Fruit fly (Drosophila melanogaster) whole organism, embryonic: Measurements from ENCODE around the gene CG15764.

Experiments used
- CG10209 ChIP-seq: fragments of 200-800 bp; sonication (Bioruptor generic); optimal IDR thresholded peaks from 3 replicates; lab custom pipeline; 2017; ENCODE audit warnings: missing biosample characterization, mild to moderate bottlenecking, missing genetic modification characterization, missing genetic modification reagents
- CG10267 ChIP-seq: fragments of 200-800 bp; sonication (Bioruptor generic); optimal IDR thresholded peaks from 2 replicates; lab custom pipeline; 2018; ENCODE audit warnings: missing biosample characterization, mild to moderate bottlenecking, missing genetic modification characterization, moderate library complexity
- CG10274 ChIP-seq: fragments of 200-800 bp; sonication (Bioruptor generic); optimal IDR thresholded peaks from 3 replicates; lab custom pipeline; 2017; ENCODE audit warnings: missing biosample characterization, mild to moderate bottlenecking, missing genetic modification characterization
- CG10654 ChIP-seq: fragments of 200-800 bp; sonication (Bioruptor generic); optimal IDR thresholded peaks from 2 replicates; lab custom pipeline; 2016; ENCODE audit warnings: missing biosample characterization, missing genetic modification characterization
- CG11093 ChIP-seq: fragments of 200-800 bp; sonication (Bioruptor generic); IDR thresholded peaks from 3 replicates; pipeline ENCODE4 v1.3.6; 2022; ENCODE audit warnings: missing biosample characterization, missing genetic modification characterization
- CG14667 ChIP-seq: fragments of 200-800 bp; sonication (Bioruptor generic); IDR thresholded peaks from 2 replicates; pipeline ENCODE4 v1.3.6; 2022; ENCODE audit warnings: missing biosample characterization, missing genetic modification characterization
- CG14710 ChIP-seq: fragments of 200-800 bp; sonication (Bioruptor generic); optimal IDR thresholded peaks from 3 replicates; lab custom pipeline; 2019; ENCODE audit warnings: missing biosample characterization, mild to moderate bottlenecking, missing genetic modification characterization, moderate library complexity
- CG1603 ChIP-seq: fragments of 200-800 bp; sonication (Bioruptor generic); optimal IDR thresholded peaks from 2 replicates; lab custom pipeline; 2019; ENCODE audit warnings: missing biosample characterization, mild to moderate bottlenecking, missing genetic modification characterization, moderate library complexity
- CG17328 ChIP-seq: fragments of 200-800 bp; sonication (Bioruptor generic); IDR thresholded peaks from 2 replicates; pipeline ENCODE4 v1.3.6; 2022; ENCODE audit warnings: missing biosample characterization, missing genetic modification characterization
- CG18599 ChIP-seq: fragments of 200-800 bp; sonication (Bioruptor generic); optimal IDR thresholded peaks from 3 replicates; lab custom pipeline; 2017; ENCODE audit warnings: missing biosample characterization, missing genetic modification characterization, mild to moderate bottlenecking, moderate library complexity, missing genetic modification reagents
- CG2120 ChIP-seq: fragments of 200-800 bp; sonication (Bioruptor generic); optimal IDR thresholded peaks from 3 replicates; lab custom pipeline; 2016; ENCODE audit warnings: missing biosample characterization, missing genetic modification characterization
- CG2199 ChIP-seq: fragments of 200-800 bp; sonication (Bioruptor generic); IDR thresholded peaks from 3 replicates; pipeline ENCODE4 v1.3.6; 2022; ENCODE audit warnings: missing biosample characterization, missing genetic modification characterization
- CG30431 ChIP-seq: fragments of 200-800 bp; sonication (Bioruptor generic); optimal IDR thresholded peaks from 2 replicates; lab custom pipeline; 2017; ENCODE audit warnings: missing biosample characterization, missing genetic modification characterization
- CG31441 ChIP-seq: fragments of 200-800 bp; sonication (Bioruptor generic); IDR thresholded peaks from 2 replicates; pipeline ENCODE4 v1.3.6; 2022; ENCODE audit warnings: missing biosample characterization, missing genetic modification characterization
- CG34376 ChIP-seq: fragments of 200-800 bp; sonication (Bioruptor generic); optimal IDR thresholded peaks from 2 replicates; lab custom pipeline; 2018; ENCODE audit warnings: missing biosample characterization, mild to moderate bottlenecking, missing genetic modification characterization
- CG4424 ChIP-seq: fragments of 200-800 bp; sonication (Bioruptor generic); optimal IDR thresholded peaks from 3 replicates; lab custom pipeline; 2016; ENCODE audit warnings: missing biosample characterization, missing genetic modification characterization
- CG4820 ChIP-seq: fragments of 200-800 bp; sonication (Bioruptor generic); optimal IDR thresholded peaks from 3 replicates; lab custom pipeline; 2016; ENCODE audit warnings: missing biosample characterization, missing genetic modification characterization
- CG7963 ChIP-seq: fragments of 200-800 bp; sonication (Bioruptor generic); IDR thresholded peaks from 3 replicates; pipeline ENCODE4 v1.3.6; 2022; ENCODE audit warnings: missing biosample characterization, missing genetic modification characterization; ENCODE audit not compliant: partially characterized antibody
- CG8765 ChIP-seq: fragments of 200-800 bp; sonication (Bioruptor generic); IDR thresholded peaks from 2 replicates; pipeline ENCODE4 v1.3.6; 2022; ENCODE audit warnings: missing biosample characterization, missing genetic modification characterization
- CG8924 ChIP-seq: fragments of 200-800 bp; optimal IDR thresholded peaks from 3 replicates; lab custom pipeline; 2019; ENCODE audit warnings: missing biosample characterization, mild to moderate bottlenecking, missing genetic modification characterization, moderate library complexity
- CG9817 ChIP-seq: fragments of 200-800 bp; sonication (Bioruptor generic); optimal IDR thresholded peaks from 2 replicates; lab custom pipeline; 2018; ENCODE audit warnings: missing biosample characterization, mild to moderate bottlenecking, missing genetic modification characterization, moderate library complexity
- CTCF ChIP-seq: fragments of 200-800 bp; sonication (Bioruptor generic); optimal IDR thresholded peaks from 2 replicates; lab custom pipeline; 2017; ENCODE audit warnings: missing biosample characterization, mild to moderate bottlenecking, missing genetic modification characterization, moderate library complexity
- CoRest ChIP-seq: fragments of 200-800 bp; sonication (Bioruptor generic); optimal IDR thresholded peaks from 3 replicates; lab custom pipeline; 2018; ENCODE audit warnings: missing biosample characterization, mild to moderate bottlenecking, missing genetic modification characterization, moderate library complexity
- Deaf1 ChIP-seq: fragments of 200-800 bp; optimal IDR thresholded peaks from 3 replicates; lab custom pipeline; 2019; ENCODE audit warnings: missing biosample characterization, mild to moderate bottlenecking, missing genetic modification characterization, moderate library complexity
- Fer1 ChIP-seq: fragments of 200-800 bp; sonication (Bioruptor generic); optimal IDR thresholded peaks from 2 replicates; lab custom pipeline; 2017; ENCODE audit warnings: missing biosample characterization, mild to moderate bottlenecking, missing genetic modification characterization
- HHEX ChIP-seq: fragments of 200-800 bp; sonication (Bioruptor generic); optimal IDR thresholded peaks from 3 replicates; lab custom pipeline; 2017; ENCODE audit warnings: missing biosample characterization, mild to moderate bottlenecking, missing genetic modification characterization, missing genetic modification reagents
- Nf-YC ChIP-seq: fragments of 200-800 bp; optimal IDR thresholded peaks from 3 replicates; lab custom pipeline; 2019; ENCODE audit warnings: missing biosample characterization, mild to moderate bottlenecking, missing genetic modification characterization, moderate library complexity
- Sin3A ChIP-seq: fragments of >200 bp; optimal IDR thresholded peaks from 2 replicates; lab custom pipeline; 2018
- Tbp ChIP-seq: fragments of >200 bp; optimal IDR thresholded peaks from 2 replicates; lab custom pipeline; 2018; ENCODE audit warnings: missing biosample characterization, missing genetic modification characterization
- Xrp1 ChIP-seq: fragments of 200-800 bp; sonication (Bioruptor generic); IDR thresholded peaks from 2 replicates; pipeline ENCODE4 v1.3.6; 2022; ENCODE audit warnings: missing biosample characterization, missing genetic modification characterization
- bbx ChIP-seq: fragments of 200-800 bp; sonication (Bioruptor generic); IDR thresholded peaks from 2 replicates; pipeline ENCODE4 v1.3.6; 2022; ENCODE audit warnings: missing biosample characterization, missing genetic modification characterization; ENCODE audit not compliant: partially characterized antibody
- cg ChIP-seq: fragments of 200-800 bp; sonication (Bioruptor generic); optimal IDR thresholded peaks from 3 replicates; lab custom pipeline; 2019; ENCODE audit warnings: missing biosample characterization, mild to moderate bottlenecking, missing genetic modification characterization, moderate library complexity
- crol ChIP-seq: fragments of 200-800 bp; sonication (Bioruptor generic); IDR thresholded peaks from 2 replicates; pipeline ENCODE4 v1.3.6; 2022; ENCODE audit warnings: missing biosample characterization, missing genetic modification characterization
- da ChIP-seq: fragments of 200-800 bp; sonication (Bioruptor generic); optimal IDR thresholded peaks from 2 replicates; lab custom pipeline; 2016; ENCODE audit warnings: missing biosample characterization, missing genetic modification characterization
- dysf ChIP-seq: fragments of 200-800 bp; sonication (Bioruptor generic); IDR thresholded peaks from 3 replicates; pipeline ENCODE4 v1.3.6; 2022; ENCODE audit warnings: missing biosample characterization, missing genetic modification characterization
- emc ChIP-seq: fragments of 200-800 bp; sonication (Bioruptor generic); optimal IDR thresholded peaks from 2 replicates; lab custom pipeline; 2016; ENCODE audit warnings: missing biosample characterization, missing genetic modification characterization
- esg ChIP-seq: fragments of 200-800 bp; sonication (Bioruptor generic); conservative IDR thresholded peaks from 2 replicates; pipeline ENCODE4 v1.3.6; 2022; ENCODE audit warnings: missing biosample characterization, missing genetic modification characterization
- gem ChIP-seq: fragments of 200-800 bp; sonication (Bioruptor generic); optimal IDR thresholded peaks from 2 replicates; lab custom pipeline; 2019; ENCODE audit warnings: missing biosample characterization, mild to moderate bottlenecking, missing genetic modification characterization, moderate library complexity
- grau ChIP-seq: fragments of 200-800 bp; optimal IDR thresholded peaks from 3 replicates; lab custom pipeline; 2019; ENCODE audit warnings: missing biosample characterization, mild to moderate bottlenecking, missing genetic modification characterization, moderate library complexity
- org-1 ChIP-seq: fragments of 200-800 bp; sonication (Bioruptor generic); optimal IDR thresholded peaks from 2 replicates; lab custom pipeline; 2017; ENCODE audit warnings: missing biosample characterization, missing genetic modification characterization
- pros ChIP-seq: fragments of 200-800 bp; sonication (Bioruptor generic); optimal IDR thresholded peaks from 3 replicates; lab custom pipeline; 2019; ENCODE audit warnings: missing biosample characterization, mild to moderate bottlenecking, missing genetic modification characterization, moderate library complexity
- pum ChIP-seq: fragments of 200-800 bp; sonication (Bioruptor generic); optimal IDR thresholded peaks from 2 replicates; lab custom pipeline; 2016; ENCODE audit warnings: missing biosample characterization, missing genetic modification characterization
- sens-2 ChIP-seq: fragments of 200-800 bp; sonication (Bioruptor generic); IDR thresholded peaks from 2 replicates; pipeline ENCODE4 v1.3.6; 2022; ENCODE audit warnings: missing biosample characterization, missing genetic modification characterization
- slbo ChIP-seq: fragments of 200-800 bp; sonication (Bioruptor generic); IDR thresholded peaks from 2 replicates; pipeline ENCODE4 v1.3.6; 2022; ENCODE audit warnings: missing biosample characterization, missing genetic modification characterization
- slp2 ChIP-seq: fragments of 200-800 bp; sonication (Bioruptor generic); optimal IDR thresholded peaks from 2 replicates; lab custom pipeline; 2016; ENCODE audit warnings: missing biosample characterization, missing genetic modification characterization
- tgo ChIP-seq: fragments of 200-800 bp; sonication (Bioruptor generic); IDR thresholded peaks from 3 replicates; pipeline ENCODE4 v1.3.6; 2022; ENCODE audit warnings: missing biosample characterization, missing genetic modification characterization
- toy ChIP-seq: fragments of 200-800 bp; sonication (Bioruptor generic); IDR thresholded peaks from 2 replicates; pipeline ENCODE4 v1.3.6; 2022; ENCODE audit warnings: missing biosample characterization, missing genetic modification characterization
- twi ChIP-seq: fragments of 200-800 bp; optimal IDR thresholded peaks from 2 replicates; lab custom pipeline; 2019; ENCODE audit warnings: missing biosample characterization, mild to moderate bottlenecking, missing genetic modification characterization, moderate library complexity
- vvl ChIP-seq: fragments of 200-800 bp; sonication (Bioruptor generic); IDR thresholded peaks from 2 replicates; pipeline ENCODE4 v1.3.6; 2022; ENCODE audit warnings: missing biosample characterization, missing genetic modification characterization
- z ChIP-seq: fragments of 200-800 bp; sonication (Bioruptor generic); IDR thresholded peaks from 3 replicates; pipeline ENCODE4 v1.3.6; 2022; ENCODE audit warnings: missing biosample characterization, missing genetic modification characterization

CG15764 gene

DNA sequence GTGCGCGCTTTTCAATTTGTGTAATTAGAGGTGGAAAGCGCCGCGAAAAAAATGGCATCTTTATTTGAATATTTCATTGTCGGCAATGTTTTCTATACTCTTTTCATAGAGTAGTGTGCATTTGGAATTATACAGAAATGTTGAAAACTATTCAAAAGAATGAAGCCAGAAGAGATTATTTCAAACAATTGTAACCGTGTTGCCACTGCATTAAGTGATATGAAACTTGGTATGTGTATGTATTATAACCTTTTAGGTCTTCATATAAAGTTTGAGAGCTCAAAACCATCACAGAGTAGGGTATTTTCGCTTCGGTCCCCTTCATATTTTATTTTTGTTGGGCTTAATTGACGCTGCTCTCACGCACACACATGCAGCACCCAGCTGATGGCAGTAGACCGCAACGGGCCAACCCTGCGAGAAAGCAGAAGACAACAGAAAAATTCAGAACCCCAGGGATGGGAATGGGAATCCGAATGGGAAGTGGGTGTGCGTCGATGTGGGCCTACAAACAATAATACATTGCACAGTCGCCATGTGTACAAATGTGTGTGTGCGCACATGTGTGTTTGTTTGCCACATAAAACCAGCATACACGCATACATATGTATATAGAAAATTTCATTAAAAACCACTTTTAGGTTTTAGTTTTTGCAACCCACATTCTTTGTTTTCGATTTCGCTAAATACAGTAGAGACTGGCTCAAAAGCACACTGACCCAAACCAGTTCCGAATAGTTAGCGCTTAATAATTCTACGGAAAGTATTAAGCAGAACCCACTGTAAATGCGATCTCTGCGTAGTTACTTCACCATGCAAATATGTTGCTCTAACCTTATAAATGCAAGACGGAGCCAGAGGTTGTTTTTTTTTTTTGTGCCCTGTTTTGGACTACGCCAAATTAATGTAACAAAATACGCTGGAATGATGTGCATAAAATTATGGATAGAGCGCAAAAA lies 25.9 kb downstream of the CG15764 start (continued):
- TF ChIP-seq CG17328 (GFP tag; lab: Robert Waterston, UW) (0 out of 2 replicates have a peak, but pooled peaks have one; percentile 14), CG8765 (no peak), bbx (GFP tag; lab: Robert Waterston, UW) (no peak), CG30431 (GFP tag; lab: Kevin White, UChicago) (no peak), CG10267 (tag; lab: Kevin White, UChicago) (peak; percentile 6), pum (GFP tag; lab: Kevin White, UChicago) (no peak), pros (peak; percentile 84), CG2120 (GFP tag; lab: Kevin White, UChicago) (peak; percentile 29), tgo (no peak), esg (GFP tag; lab: Robert Waterston, UW) (no peak), CG10654 (GFP tag; lab: Kevin White, UChicago) (no peak), CTCF (no peak), Xrp1 (GFP tag; lab: Robert Waterston, UW) (0 out of 2 replicates have a peak, but pooled peaks have one; percentile 9), sens-2 (GFP tag; lab: Robert Waterston, UW) (no peak), z (GFP tag; lab: Robert Waterston, UW) (0 out of 3 replicates have a peak, but pooled peaks have one; percentile 30), CG8924 (tag; lab: Kevin White, UChicago) (peak; percentile 31), dysf (no peak), CG1603 (tag; lab: Kevin White, UChicago) (peak; percentile 6), CG4820 (GFP tag; lab: Kevin White, UChicago) (no peak), crol (GFP tag; lab: Robert Waterston, UW) (no peak), Nf-YC (no peak), CG10209 (GFP tag; lab: Kevin White, UChicago) (no peak), CG7963 (GFP tag; lab: Robert Waterston, UW) (no peak), CG14710 (tag; lab: Kevin White, UChicago) (peak; percentile 15), org-1 (no peak), Tbp (GFP tag; lab: Kevin White, UChicago) (no peak), slp2 (GFP tag; lab: Kevin White, UChicago) (peak; percentile 24), gem (peak; percentile 60), Fer1 (GFP tag; lab: Kevin White, UChicago) (no peak), CG9817 (tag; lab: Kevin White, UChicago) (peak; percentile 10), CG34376 (GFP tag; lab: Kevin White, UChicago) (no peak), CG4424 (peak; percentile 18), CG11093 (GFP tag; lab: Robert Waterston, UW) (no peak), vvl (GFP tag; lab: Robert Waterston, UW) (0 out of 2 replicates have a peak, but pooled peaks have one; percentile 20), toy (GFP tag; lab: Robert Waterston, UW) (no peak), grau (tag; lab: Kevin White, UChicago) (peak; percentile 78), da (GFP tag; lab: Kevin White, UChicago) (no peak), CG10274 (GFP tag; lab: Kevin White, UChicago) (peak; percentile 36), emc (GFP tag; lab: Kevin White, UChicago) (no peak), CG14667 (GFP tag; lab: Robert Waterston, UW) (no peak), HHEX (GFP tag; lab: Kevin White, UChicago) (no peak), CoRest (peak; percentile 0), CG18599 (GFP tag; lab: Kevin White, UChicago) (peak; percentile 18), cg (GFP tag; lab: Kevin White, UChicago) (peak; percentile 68), twi (tag; lab: Kevin White, UChicago) (peak; percentile 83), CG31441 (GFP tag; lab: Robert Waterston, UW) (peak; percentile 36; the same call in 1 of the 2 replicates), slbo (GFP tag; lab: Robert Waterston, UW) (peak; percentile 45; the same call in 1 of the 2 replicates), Sin3A (lab: Kevin White, UChicago) (no peak), CG2199 (GFP tag; lab: Robert Waterston, UW) (peak; percentile 26; the same call in 1 of the 3 replicates), Deaf1 (tag; lab: Kevin White, UChicago) (no peak)
